Worm (Caenorhabditis elegans): ENCODE data around the gene H28G03.3.

The H28G03.3 gene

ce11 chrX:5201860-5202259 is 24.3 kb downstream of the H28G03.3 start:
- TF ChIP-seq aly-2 (tag; optimal IDR thresholded peaks at IDR 0.05) (no peak), egl-27 (tag; optimal IDR thresholded peaks at IDR 0.05) (no peak)

- TF ChIP-seq zag-1 (tag; optimal IDR thresholded peaks at IDR 0.05) (no peak), lsy-2 (tag; optimal IDR thresholded peaks at IDR 0.05) (peak in 1 of 2 experiments; percentile 24), F13H6.1 (tag; optimal IDR thresholded peaks at IDR 0.05) (peak; percentile 35), ztf-1 (GFP tag; conservative IDR thresholded peaks at IDR 0.05) (no peak), lin-39 (tag; optimal IDR thresholded peaks at IDR 0.05) (peak; percentile 2), sma-9 (GFP tag; optimal IDR thresholded peaks at IDR 0.05) (peak; percentile 13), sma-9 (tag; optimal IDR thresholded peaks at IDR 0.05) (no peak), mab-5 (tag; optimal IDR thresholded peaks at IDR 0.05) (no peak), nhr-12 (tag; optimal IDR thresholded peaks at IDR 0.05) (no peak), dmd-4 (tag; optimal IDR thresholded peaks at IDR 0.05) (no peak), nhr-21 (tag; optimal IDR thresholded peaks at IDR 0.05) (no peak), unc-62 (GFP tag; optimal IDR thresholded peaks at IDR 0.05) (peak; percentile 4)
These were observed 26.3 kb downstream of the H28G03.3 start for ce11 chrX:5199825-5200373.

ce11 chrX:5199245-5199644 is 26.9 kb downstream of the H28G03.3 start:
- peak; percentile 30 for TF ChIP-seq nhr-129 (tag; optimal IDR thresholded peaks at IDR 0.05)
- TF ChIP-seq snpc-4 (tag; optimal IDR thresholded peaks at IDR 0.05), result no peak
- TF ChIP-seq mab-5 (tag; optimal IDR thresholded peaks at IDR 0.05), result no peak
- TF ChIP-seq aly-2 (tag; optimal IDR thresholded peaks at IDR 0.05), result no peak
- no peak for TF ChIP-seq nhr-77 (tag; optimal IDR thresholded peaks at IDR 0.05)
- peak; percentile 62 for TF ChIP-seq sma-9 (GFP tag; optimal IDR thresholded peaks at IDR 0.05)
- TF ChIP-seq sma-9 (tag; optimal IDR thresholded peaks at IDR 0.05), result no peak
- TF ChIP-seq peb-1 (tag; optimal IDR thresholded peaks at IDR 0.05), result no peak
- no peak for TF ChIP-seq ZK546.5 (tag; optimal IDR thresholded peaks at IDR 0.05)
- no peak for TF ChIP-seq R02D3.7 (tag; optimal IDR thresholded peaks at IDR 0.05)
- TF ChIP-seq egl-27 (tag; optimal IDR thresholded peaks at IDR 0.05), result no peak
- TF ChIP-seq gmeb-1 (tag; optimal IDR thresholded peaks at IDR 0.05), result no peak

- peak; percentile 37 for TF ChIP-seq F13H6.1 (tag; optimal IDR thresholded peaks at IDR 0.05)
- TF ChIP-seq nhr-21 (tag; optimal IDR thresholded peaks at IDR 0.05), result no peak
These were observed 28.7 kb downstream of the H28G03.3 start for ce11 chrX:5197440-5197839.

- TF ChIP-seq lin-39 (tag; optimal IDR thresholded peaks at IDR 0.05) (no peak), dmd-4 (tag; optimal IDR thresholded peaks at IDR 0.05) (no peak), F13H6.1 (tag; optimal IDR thresholded peaks at IDR 0.05) (peak; percentile 41), unc-55 (GFP tag; optimal IDR thresholded peaks at IDR 0.05) (no peak), sma-9 (GFP tag; optimal IDR thresholded peaks at IDR 0.05) (peak; percentile 24), sma-9 (tag; optimal IDR thresholded peaks at IDR 0.05) (no peak)
These were observed 30.6 kb downstream of the H28G03.3 start, which contains the start of gene pqn-62 for ce11 chrX:5195462-5196160. Gene pqn-62, plus strand, starts transcription at chrX:5196110.

- TF ChIP-seq peb-1 (tag; optimal IDR thresholded peaks at IDR 0.05) (no peak), sma-9 (GFP tag; optimal IDR thresholded peaks at IDR 0.05) (no peak), sma-9 (tag; optimal IDR thresholded peaks at IDR 0.05) (no peak), mab-5 (tag; optimal IDR thresholded peaks at IDR 0.05) (no peak), unc-62 (GFP tag; optimal IDR thresholded peaks at IDR 0.05) (no peak), unc-55 (GFP tag; optimal IDR thresholded peaks at IDR 0.05) (no peak)
These were observed 32.8 kb downstream of the H28G03.3 start for ce11 chrX:5193402-5193801.

- TF ChIP-seq ceh-82 (tag; optimal IDR thresholded peaks at IDR 0.05), result no peak
- TF ChIP-seq peb-1 (tag; optimal IDR thresholded peaks at IDR 0.05), result no peak
- TF ChIP-seq sma-3 (GFP tag; optimal IDR thresholded peaks at IDR 0.05), result no peak
- no peak for TF ChIP-seq lin-13 (GFP tag; optimal IDR thresholded peaks at IDR 0.05)
- no peak for TF ChIP-seq Y55F3AM.14 (GFP tag; optimal IDR thresholded peaks at IDR 0.05)
- TF ChIP-seq nhr-23 (tag; optimal IDR thresholded peaks at IDR 0.05), result no peak
- no peak for TF ChIP-seq R02D3.7 (tag; optimal IDR thresholded peaks at IDR 0.05)
- TF ChIP-seq ama-1 (optimal IDR thresholded peaks at IDR 0.05), result no peak
- TF ChIP-seq gmeb-1 (tag; optimal IDR thresholded peaks at IDR 0.05), result no peak
- TF ChIP-seq mbf-1 (tag; optimal IDR thresholded peaks at IDR 0.05), result no peak
- TF ChIP-seq egl-27 (tag; optimal IDR thresholded peaks at IDR 0.05), result no peak
- TF ChIP-seq nhr-11 (tag; optimal IDR thresholded peaks at IDR 0.05), result no peak
- no peak for TF ChIP-seq dmd-4 (tag; optimal IDR thresholded peaks at IDR 0.05)
- no peak for TF ChIP-seq nhr-237 (tag; optimal IDR thresholded peaks at IDR 0.05)
These were observed 36.1 kb downstream of the H28G03.3 start for ce11 chrX:5190061-5190460.
